Worm (Caenorhabditis elegans) whole organism, late embryonic: ENCODE data around the gene F53E2.2.

Experiments
- ceh-30 ChIP-seq: fragments of 150-350 bp; optimal IDR thresholded peaks from 2 replicates; lab custom pipeline; 2014; ENCODE audit warnings: missing biosample characterization, missing genetic modification characterization
- dmd-4 ChIP-seq: sonication (generic microtip); optimal IDR thresholded peaks from 2 replicates; lab custom pipeline; 2016; ENCODE audit warnings: borderline replicate concordance, missing genetic modification characterization, missing compliant biosample characterization
- eyg-1 ChIP-seq: sonication (generic microtip); optimal IDR thresholded peaks from 2 replicates; lab custom pipeline; 2016; ENCODE audit warnings: missing genotype, missing genetic modification characterization, missing compliant biosample characterization
- lim-6 ChIP-seq: sonication (generic microtip); optimal IDR thresholded peaks from 2 replicates; lab custom pipeline; 2016; ENCODE audit warnings: missing genetic modification characterization, missing compliant biosample characterization
- pqm-1 ChIP-seq: sonication (generic microtip); optimal IDR thresholded peaks from 2 replicates; lab custom pipeline; 2016; ENCODE audit warnings: missing genetic modification characterization, missing compliant biosample characterization
- sox-2 ChIP-seq: fragments of 200-800 bp; sonication (Bioruptor generic); IDR thresholded peaks from 2 replicates; pipeline ENCODE4 v1.3.6; 2022; ENCODE audit warnings: missing genetic modification reagents, missing genetic modification characterization, missing compliant biosample characterization
- tbx-2 ChIP-seq: sonication (generic microtip); optimal IDR thresholded peaks from 2 replicates; lab custom pipeline; 2016; ENCODE audit warnings: missing genetic modification characterization, missing compliant biosample characterization
- unc-55 ChIP-seq: sonication (generic microtip); optimal IDR thresholded peaks from 2 replicates; lab custom pipeline; 2017; ENCODE audit warnings: missing biosample characterization, missing genetic modification reagents, missing genetic modification characterization
- unc-86 ChIP-seq: sonication (generic microtip); optimal IDR thresholded peaks from 2 replicates; lab custom pipeline; 2016; ENCODE audit warnings: missing genetic modification characterization, missing compliant biosample characterization

ce11 chrV:1467444-1467843, 7.4 kb upstream of the F53E2.2 start, which contains the start of gene gid-8:
- no peak for TF ChIP-seq tbx-2 (tag; lab: Kevin White, UChicago)
- no peak for TF ChIP-seq lim-6 (tag; lab: Kevin White, UChicago)
- TF ChIP-seq unc-86 (tag; lab: Kevin White, UChicago) = no peak
- TF ChIP-seq unc-55 = no peak
- TF ChIP-seq eyg-1 (tag; lab: Kevin White, UChicago) = no peak
- TF ChIP-seq pqm-1 = no peak
- no peak for TF ChIP-seq dmd-4 (tag; lab: Kevin White, UChicago)
- TF ChIP-seq sox-2 = no peak
- TF ChIP-seq ceh-30 (tag; lab: Kevin White, UChicago) = no peak
